Fruit fly (Drosophila melanogaster) S2 (cell line): Measurements from ENCODE around the gene rdx.

Experiments
- CG8478 ChIP-seq: fragments of >200 bp; optimal IDR thresholded peaks from 2 replicates; lab custom pipeline; 2018
- CTCF ChIP-seq, 2 experiments: fragments of >200 bp; optimal IDR thresholded peaks; 2 replicates each; lab custom pipeline; 2018

dm6 chr3R:13971728-13972448 lies 60.0 kb downstream of the rdx start:
- no peak for TF ChIP-seq CTCF (optimal IDR thresholded peaks at IDR 0.05; lab: Kevin White, UChicago)
- TF ChIP-seq CG8478 (lab: Kevin White, UChicago): no peak
